Worm (Caenorhabditis elegans) whole organism, midembryonic: Measurements from ENCODE around the gene cdc-73.

ENCODE experiments used
- T22C8.4 ChIP-seq: fragments of 200-800 bp; sonication (Bioruptor generic); IDR thresholded peaks from 2 replicates; pipeline ENCODE4 v1.3.6; 2022; ENCODE audit warnings: missing genetic modification characterization, missing compliant biosample characterization
- flt-1 ChIP-seq: fragments of 200-800 bp; sonication (Bioruptor generic); IDR thresholded peaks from 2 replicates; pipeline ENCODE4 v1.3.6; 2022; ENCODE audit warnings: missing genetic modification characterization, missing compliant biosample characterization
- klf-2 ChIP-seq: fragments of 200-800 bp; sonication (Bioruptor generic); conservative IDR thresholded peaks from 2 replicates; pipeline ENCODE4 v1.3.6; 2022; ENCODE audit warnings: missing genetic modification reagents, missing genetic modification characterization, missing compliant biosample characterization
- med-1 ChIP-seq: sonication (generic microtip); optimal IDR thresholded peaks from 2 replicates; lab custom pipeline; 2017; ENCODE audit warnings: missing genetic modification characterization, mild to moderate bottlenecking, missing compliant biosample characterization, antibody characterized with exemption, missing genetic modification reagents; ENCODE audit not compliant: insufficient read depth
- ref-1 ChIP-seq: fragments of 200-800 bp; sonication (Bioruptor generic); conservative IDR thresholded peaks from 2 replicates; pipeline ENCODE4 v1.3.6; 2022; ENCODE audit warnings: missing genetic modification reagents, missing genetic modification characterization, missing compliant biosample characterization
- tab-1 ChIP-seq: fragments of 200-800 bp; sonication (Bioruptor generic); IDR thresholded peaks from 2 replicates; pipeline ENCODE4 v1.3.6; 2022; ENCODE audit warnings: missing genetic modification characterization, missing compliant biosample characterization
- ztf-23 ChIP-seq: fragments of 200-800 bp; sonication (Bioruptor generic); IDR thresholded peaks from 2 replicates; pipeline ENCODE4 v1.3.6; 2022; ENCODE audit warnings: missing genetic modification reagents, missing genetic modification characterization, missing compliant biosample characterization

DNA sequence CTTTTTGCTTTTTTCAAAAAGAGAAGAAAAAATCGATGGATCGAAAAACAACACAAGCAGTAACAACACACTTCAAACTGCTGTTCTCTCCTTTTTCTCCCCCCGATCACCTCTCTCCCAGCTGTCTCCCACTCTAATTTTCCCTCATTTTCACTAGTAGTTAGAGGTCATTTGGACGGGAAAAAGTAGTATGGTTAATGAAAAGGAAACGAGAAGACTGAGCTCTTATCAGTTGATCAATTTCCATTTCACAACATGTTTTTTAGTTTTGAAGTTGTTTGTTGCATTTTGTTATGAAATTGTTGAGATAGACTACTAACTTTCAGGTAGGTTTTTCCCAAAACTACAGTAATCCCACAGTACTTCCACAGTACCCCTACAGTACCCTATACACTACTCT lies 33.9 kb upstream of the cdc-73 start:
- no peak for TF ChIP-seq med-1 (GFP tag; lab: Kevin White, UChicago)
- TF ChIP-seq flt-1 (GFP tag; lab: Robert Waterston, UW), result no peak
- TF ChIP-seq ztf-23 (GFP tag; lab: Robert Waterston, UW), result no peak
- TF ChIP-seq ref-1, result no peak
- no peak for TF ChIP-seq T22C8.4 (GFP tag; lab: Robert Waterston, UW)
- no peak for TF ChIP-seq klf-2 (GFP tag; lab: Robert Waterston, UW)
- no peak for TF ChIP-seq tab-1 (GFP tag; lab: Robert Waterston, UW)
